Worm (Caenorhabditis elegans): ENCODE results near the gene slcf-1.
A peak's percentile ranks its signal among the peaks of the same experiment; 100 is the strongest.

Gene slcf-1

DNA sequence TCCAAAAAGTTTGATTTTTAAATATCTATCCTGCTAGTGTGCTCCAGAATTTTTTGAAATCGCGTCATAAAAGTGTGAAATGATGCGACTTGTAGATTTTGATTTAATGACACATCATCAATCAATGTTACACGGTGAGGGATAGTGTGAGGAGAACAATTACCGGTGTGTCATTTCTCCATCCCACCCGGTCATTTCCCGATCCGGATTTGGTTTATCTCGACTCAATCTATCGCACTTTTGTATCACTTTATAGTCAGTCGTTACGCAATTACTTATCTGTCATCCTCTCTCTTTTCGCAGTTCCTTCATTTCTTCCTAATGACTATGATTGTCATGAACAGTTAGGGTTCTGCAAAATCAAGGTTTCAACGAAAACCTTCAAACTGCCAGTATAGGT, 8.9 kb upstream of the slcf-1 start:
- no peak for TF ChIP-seq W03F9.2 (tag; optimal IDR thresholded peaks at IDR 0.05)
- TF ChIP-seq him-1 (tag; optimal IDR thresholded peaks at IDR 0.05): no peak
- no peak for TF ChIP-seq dao-5 (tag; optimal IDR thresholded peaks at IDR 0.05)

DNA sequence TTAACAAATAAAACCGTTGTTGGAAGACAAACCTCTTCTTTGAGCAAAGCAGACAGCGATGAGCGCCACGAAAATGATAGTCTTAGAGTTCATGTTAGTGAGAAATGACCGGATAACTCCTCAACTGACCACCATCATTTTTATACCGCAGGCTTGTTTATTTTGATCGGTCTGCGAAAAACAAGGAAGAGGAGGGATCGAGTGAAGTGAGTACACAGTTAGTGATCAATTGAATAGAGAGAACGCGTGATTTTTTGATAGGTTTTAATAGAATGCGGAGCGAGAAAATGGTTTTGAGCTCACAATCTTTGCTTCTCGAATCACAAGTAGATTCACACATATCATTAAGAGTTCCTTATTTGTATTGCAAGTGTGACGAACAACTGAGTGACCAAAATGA, 7.8 kb upstream of the slcf-1 start, which contains the start of gene F14F3.4:
Gene F14F3.4 (minus strand): TSS at position 101 of the 400 bp plus-strand sequence.
- TF ChIP-seq dao-5 (tag; optimal IDR thresholded peaks at IDR 0.05): no peak
- no peak for TF ChIP-seq W03F9.2 (tag; optimal IDR thresholded peaks at IDR 0.05)

DNA sequence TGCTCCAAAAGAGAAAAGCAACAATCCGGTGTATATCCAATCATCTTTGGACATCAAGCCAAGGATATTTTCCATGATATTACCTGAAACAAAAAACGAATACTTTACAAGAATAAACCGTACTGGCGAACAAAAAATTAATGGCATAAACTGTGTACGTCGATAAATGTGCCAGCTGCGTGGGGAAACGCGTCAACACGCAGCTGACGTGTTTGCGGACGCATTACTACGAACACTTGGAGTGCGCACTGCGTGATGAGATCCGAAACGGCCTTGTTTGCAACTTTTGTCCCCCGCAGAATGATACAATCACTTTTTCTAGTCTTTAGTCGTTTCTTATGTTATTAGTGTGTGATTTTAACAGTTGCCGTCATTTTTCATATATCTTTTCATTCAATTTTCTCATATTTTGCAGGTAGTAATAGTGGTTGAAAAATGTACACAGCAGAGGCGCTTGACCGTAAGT, 4.6 kb upstream of the slcf-1 start, which contains the start of the genes mboa-7 and git-1:
Gene mboa-7 (minus strand): TSS at position 83 of the 466 bp plus-strand sequence.
Gene git-1 (plus strand): TSS at position 416 of the 466 bp plus-strand sequence.
- TF ChIP-seq him-1 (tag; optimal IDR thresholded peaks at IDR 0.05): no peak

DNA sequence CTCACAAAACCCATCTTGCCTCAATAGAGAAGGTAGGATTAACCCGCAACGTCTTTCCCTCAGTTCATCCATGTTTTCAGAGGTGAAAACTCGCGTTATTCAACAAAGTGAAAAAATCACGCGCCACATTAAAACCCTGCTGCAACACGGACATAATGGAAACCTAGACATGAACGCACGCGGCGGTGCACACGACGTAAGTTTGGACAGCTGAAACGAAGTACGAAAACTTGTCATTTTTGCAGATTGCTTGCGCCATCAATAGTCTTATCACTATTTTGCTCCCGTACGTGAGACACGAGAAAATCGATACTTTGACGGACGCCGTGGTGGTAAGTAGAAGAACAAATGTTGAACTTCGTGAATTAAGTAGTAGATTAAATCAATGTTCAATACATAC, 1.7 kb upstream of the slcf-1 start:
- TF ChIP-seq him-1 (tag; optimal IDR thresholded peaks at IDR 0.05) (no peak), dao-5 (tag; optimal IDR thresholded peaks at IDR 0.05) (no peak), W03F9.2 (tag; optimal IDR thresholded peaks at IDR 0.05) (no peak)

DNA sequence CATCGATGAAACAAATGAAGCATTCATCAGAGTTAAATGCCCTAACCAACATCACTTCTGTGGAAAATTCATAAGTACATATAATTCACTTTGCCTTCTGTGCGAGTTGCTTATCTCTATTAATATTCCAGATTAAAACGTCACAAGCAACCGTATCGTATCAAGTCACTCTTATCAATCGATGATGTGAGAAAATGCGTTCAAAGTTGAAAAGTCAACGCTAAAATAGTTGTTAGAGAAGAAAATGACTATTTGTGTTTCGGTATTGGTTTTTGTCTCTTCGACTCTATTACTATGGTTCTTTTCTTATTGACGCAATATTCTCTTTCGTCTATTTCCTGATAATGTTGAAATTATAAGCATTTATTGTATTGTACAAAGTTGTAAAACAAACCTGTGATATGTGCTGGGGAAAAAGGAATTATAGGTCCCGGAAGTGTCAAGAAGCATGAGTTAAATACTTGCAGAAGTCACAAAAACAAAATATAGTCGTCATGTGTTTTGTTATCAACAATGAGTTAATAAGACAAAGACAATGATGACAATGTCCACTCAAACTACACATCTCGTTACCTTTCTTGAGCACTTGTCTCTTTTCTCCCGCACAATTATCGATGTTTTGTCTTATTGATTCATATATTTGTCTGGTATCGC, 3.2 kb downstream of the slcf-1 start:
- TF ChIP-seq him-1 (tag; optimal IDR thresholded peaks at IDR 0.05): no peak
- no peak for TF ChIP-seq dao-5 (tag; optimal IDR thresholded peaks at IDR 0.05)
- no peak for TF ChIP-seq W03F9.2 (tag; optimal IDR thresholded peaks at IDR 0.05)

DNA sequence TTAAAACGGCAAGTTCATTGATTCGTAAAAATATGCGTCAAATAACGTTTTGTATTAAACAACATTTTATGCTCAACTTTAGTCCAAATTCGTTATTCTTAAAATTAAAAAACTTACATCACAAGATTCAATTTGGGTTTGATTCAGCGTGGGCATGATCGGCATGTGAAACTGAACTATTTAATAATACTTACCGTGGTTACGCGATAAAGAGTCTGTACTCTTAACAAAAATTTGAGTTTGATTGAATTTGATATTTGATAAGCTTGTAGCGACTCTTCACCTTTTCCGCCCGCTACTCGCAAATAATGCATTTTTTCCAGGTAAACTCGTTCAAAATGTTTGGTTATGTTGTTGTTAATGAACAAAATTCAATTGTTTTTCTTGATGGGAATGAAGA, 4.4 kb downstream of the slcf-1 start, which contains the start of gene glo-3:
Gene glo-3 (plus strand): TSS at position 253 of the 400 bp plus-strand sequence.
- no peak for TF ChIP-seq him-1 (tag; optimal IDR thresholded peaks at IDR 0.05)
- no peak for TF ChIP-seq W03F9.2 (tag; optimal IDR thresholded peaks at IDR 0.05)
- TF ChIP-seq dao-5 (tag; optimal IDR thresholded peaks at IDR 0.05): no peak

DNA sequence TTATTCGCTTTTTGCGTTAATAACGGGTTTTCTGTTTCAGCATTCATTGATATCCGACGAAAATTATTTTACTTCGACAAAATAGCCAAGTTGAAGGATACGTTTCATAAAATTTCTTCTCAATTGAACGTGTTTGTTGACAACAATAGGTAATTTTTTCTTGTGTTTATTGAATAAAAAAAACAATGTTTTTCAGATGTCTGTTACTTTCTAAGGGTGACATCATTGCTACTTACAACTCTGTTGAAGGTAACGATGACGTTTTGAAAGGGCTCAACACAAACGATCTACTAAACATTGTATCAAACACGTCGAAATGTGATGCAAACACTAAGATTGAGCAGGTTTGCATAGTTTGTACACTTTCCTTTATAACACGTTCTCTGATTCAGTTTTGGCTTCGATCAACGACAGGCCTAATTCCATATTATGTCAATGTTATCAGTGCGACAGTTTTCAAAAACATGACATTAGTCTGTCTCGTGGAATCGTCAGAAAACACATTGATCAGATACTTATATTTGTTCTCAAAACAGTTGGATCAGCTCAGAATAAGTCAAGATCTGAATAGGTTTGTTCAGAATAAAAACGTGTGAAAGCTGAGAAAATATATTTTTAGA, 5.6 kb downstream of the slcf-1 start:
- TF ChIP-seq dao-5 (tag; optimal IDR thresholded peaks at IDR 0.05): no peak
- TF ChIP-seq W03F9.2 (tag; optimal IDR thresholded peaks at IDR 0.05): no peak
- TF ChIP-seq him-1 (tag; optimal IDR thresholded peaks at IDR 0.05): no peak

DNA sequence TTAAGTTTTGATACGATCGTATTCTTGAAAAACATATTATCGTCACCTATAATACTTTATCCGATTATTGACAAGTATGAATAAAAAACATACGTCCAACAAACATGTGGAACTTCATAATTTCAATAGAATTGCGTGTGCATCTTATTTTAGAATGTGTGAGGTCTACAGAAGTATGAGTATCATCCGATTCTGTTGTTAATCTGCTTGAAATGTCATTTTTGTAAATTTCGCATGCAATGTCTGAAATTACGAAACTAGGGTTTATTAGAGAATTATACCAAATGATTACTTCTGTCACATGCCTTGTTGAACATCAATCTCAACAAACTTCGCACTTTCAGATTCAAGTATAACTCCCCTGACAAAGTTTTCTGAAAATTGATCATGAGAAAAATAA, 12.7 kb downstream of the slcf-1 start:
- TF ChIP-seq him-1 (tag; optimal IDR thresholded peaks at IDR 0.05) (no peak), dao-5 (tag; optimal IDR thresholded peaks at IDR 0.05) (no peak), W03F9.2 (tag; optimal IDR thresholded peaks at IDR 0.05) (no peak)

DNA sequence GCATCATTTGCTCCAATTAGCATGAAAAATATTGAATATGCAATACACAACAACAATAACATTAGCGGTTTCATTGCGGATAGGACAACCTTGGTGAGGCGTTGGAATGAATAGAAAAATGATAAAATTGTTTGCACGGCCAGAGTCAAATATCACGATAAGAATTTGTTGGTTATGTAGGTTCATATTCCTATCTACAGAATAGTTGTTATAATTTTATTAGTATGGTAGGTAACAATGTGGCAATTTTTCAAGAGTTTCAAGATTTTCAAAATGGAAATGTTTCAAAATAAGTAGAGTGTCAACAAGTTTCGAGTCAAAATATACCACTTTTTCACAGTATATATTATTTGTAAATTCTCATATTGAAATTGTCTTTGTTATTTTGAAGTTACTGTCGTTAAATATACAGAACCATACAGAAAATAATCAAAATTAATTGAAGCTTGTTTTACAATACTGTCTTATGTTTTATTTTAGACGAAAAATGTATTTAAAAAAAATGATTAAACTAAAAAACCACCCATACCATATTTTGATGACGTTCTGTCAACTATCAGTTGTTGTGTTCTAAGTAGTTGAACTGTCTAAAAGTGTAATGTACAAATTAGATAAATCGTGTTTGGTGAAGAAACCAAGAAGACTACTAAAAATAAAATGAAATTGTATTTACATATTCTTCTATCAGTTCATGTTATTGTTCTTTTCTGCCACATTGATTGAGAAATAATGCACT, 13.4 kb downstream of the slcf-1 start, which contains the start of the genes F59F5.3 and F59F5.4:
Gene F59F5.3 (minus strand): TSS at position 101 of the 736 bp plus-strand sequence.
Gene F59F5.4 (plus strand): TSS at position 686 of the 736 bp plus-strand sequence.
- TF ChIP-seq him-1 (tag; optimal IDR thresholded peaks at IDR 0.05) (no peak), W03F9.2 (tag; optimal IDR thresholded peaks at IDR 0.05) (no peak), dao-5 (tag; optimal IDR thresholded peaks at IDR 0.05) (no peak)

DNA sequence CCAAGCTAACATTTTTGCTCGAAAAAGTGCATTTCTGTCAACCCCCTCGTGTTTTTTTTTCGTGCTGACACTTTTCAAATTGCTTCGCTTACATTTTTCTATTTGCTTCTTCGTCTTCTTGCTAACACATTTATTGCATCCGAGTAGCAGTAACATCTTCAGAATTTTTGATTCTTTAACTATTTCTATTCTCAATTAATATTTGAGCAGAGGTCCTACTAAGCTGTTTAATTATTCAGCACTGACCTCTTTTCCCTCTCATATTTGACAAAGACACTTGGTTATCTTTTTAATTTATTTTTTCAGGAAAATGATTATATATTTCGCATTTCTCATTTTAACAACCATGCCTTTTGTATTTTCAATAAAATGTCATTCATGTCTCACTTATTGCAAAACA, 16.6 kb downstream of the slcf-1 start, which contains the start of gene F59F5.5:
Gene F59F5.5 (plus strand): TSS at position 301 of the 400 bp plus-strand sequence.
- no peak for TF ChIP-seq him-1 (tag; optimal IDR thresholded peaks at IDR 0.05)
- TF ChIP-seq dao-5 (tag; optimal IDR thresholded peaks at IDR 0.05): no peak
- no peak for TF ChIP-seq W03F9.2 (tag; optimal IDR thresholded peaks at IDR 0.05)

DNA sequence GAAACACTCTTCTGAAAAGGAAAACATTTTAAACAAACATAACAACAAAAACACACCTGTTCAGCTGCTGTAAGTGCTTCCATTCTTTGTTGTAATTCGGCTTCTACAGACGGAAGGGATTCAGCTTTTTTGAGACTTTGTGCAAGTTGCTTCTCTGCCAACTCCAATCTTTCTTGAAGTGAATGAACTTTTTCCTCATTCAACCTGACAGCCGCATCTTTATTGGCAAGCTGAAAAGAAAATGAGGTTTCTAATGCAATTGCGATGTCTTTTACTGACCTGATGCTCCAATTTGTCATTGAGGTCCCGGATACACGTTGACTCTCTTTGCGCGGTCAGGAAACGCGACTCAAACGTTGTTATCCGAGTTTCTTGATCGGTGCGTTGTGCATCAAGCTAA, 24.0 kb downstream of the slcf-1 start:
- TF ChIP-seq him-1 (tag; optimal IDR thresholded peaks at IDR 0.05) (no peak), dao-5 (tag; optimal IDR thresholded peaks at IDR 0.05) (no peak), W03F9.2 (tag; optimal IDR thresholded peaks at IDR 0.05) (no peak)

DNA sequence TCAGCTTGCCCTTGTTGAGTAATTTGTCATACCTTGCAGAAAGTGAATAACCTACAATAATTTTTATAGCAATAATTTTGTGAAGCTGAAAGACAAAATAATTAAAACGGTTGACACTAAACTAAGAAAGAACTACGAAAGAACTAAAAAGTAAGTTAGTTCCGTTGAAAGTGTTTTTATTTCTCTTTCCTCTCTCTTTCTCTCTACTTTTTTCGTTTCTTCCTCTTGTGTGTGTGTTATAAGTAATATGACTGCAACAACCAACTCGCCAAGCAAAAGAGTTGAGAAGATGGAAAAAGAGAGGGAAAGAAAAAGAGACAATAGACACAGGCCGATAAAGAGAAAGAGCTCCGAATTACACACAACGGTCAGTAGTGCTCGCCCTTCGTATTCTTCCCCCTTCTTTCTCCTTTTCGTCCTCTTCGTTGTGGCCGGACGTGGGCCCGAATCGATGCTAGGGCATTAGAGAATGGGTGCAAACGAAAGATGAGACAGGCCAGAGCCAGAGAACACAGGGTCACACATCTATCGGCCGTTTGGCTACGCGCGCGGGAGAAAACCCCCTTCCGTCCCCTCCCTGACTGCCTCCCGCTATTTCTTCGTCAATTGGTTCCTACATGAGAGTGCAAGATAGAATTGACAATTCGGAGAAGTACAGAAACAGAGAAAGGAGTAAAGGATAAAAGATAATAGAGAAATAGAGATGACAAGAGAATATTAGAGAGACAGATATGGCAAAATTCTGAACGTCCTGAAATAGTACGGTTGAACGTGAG, 26.3 kb downstream of the slcf-1 start, which contains the start of gene syd-2:
Gene syd-2 (minus strand): TSS at position 51 of the 776 bp plus-strand sequence.
- TF ChIP-seq him-1 (tag; optimal IDR thresholded peaks at IDR 0.05): peak; percentile 87
- TF ChIP-seq dao-5 (tag; optimal IDR thresholded peaks at IDR 0.05): peak; percentile 6
- TF ChIP-seq W03F9.2 (tag; optimal IDR thresholded peaks at IDR 0.05): no peak

DNA sequence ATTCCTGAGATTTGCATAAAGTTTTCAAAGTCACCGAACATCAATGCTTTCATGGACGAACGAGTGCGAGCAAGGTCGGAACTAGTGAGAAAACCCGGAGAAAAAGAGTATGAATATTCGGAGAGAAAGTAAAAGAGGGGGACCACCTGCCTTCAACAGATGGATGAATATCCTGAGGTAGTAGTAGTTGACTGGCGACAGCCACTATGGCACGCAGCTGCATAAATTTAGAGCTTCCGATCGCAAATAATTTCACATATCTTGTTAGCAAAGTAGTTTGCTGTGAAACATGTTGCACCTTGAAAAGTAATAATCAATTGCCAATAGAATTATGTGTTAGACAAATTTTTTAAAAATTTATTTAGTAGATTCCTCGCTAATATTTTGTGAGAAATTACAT, 27.7 kb downstream of the slcf-1 start:
- TF ChIP-seq dao-5 (tag; optimal IDR thresholded peaks at IDR 0.05) (no peak), W03F9.2 (tag; optimal IDR thresholded peaks at IDR 0.05) (no peak), him-1 (tag; optimal IDR thresholded peaks at IDR 0.05) (no peak)

Measured in whole organism, L4/young adult.